Worm (Caenorhabditis elegans): ENCODE measurements around the gene str-256.

Gene str-256

DNA sequence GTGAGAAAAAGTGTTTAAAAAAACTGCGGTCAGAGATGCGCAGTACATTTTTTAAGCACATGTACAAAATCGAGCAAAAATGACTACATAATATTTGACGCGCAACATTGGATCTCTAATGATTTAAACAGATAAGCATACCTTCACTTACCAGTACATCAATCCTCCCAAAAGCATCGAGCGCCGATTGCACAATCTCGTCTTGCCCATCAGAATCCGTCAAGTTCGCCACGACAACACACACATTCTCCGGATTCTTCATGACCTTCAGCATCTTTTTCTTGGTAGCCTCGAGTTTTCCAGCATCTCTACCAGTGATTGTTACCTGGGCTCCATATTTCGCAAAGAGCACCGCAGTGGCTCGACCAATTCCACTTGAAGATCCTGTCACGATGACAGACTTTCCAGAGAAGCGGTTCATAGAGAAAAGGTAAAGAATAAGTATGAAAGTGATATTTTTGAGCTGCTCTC is 1.7 kb upstream of the str-256 start, which contains the start of gene T01G6.10:
Gene T01G6.10 (minus strand): TSS at position 421 of the 471 bp plus-strand sequence.
- no peak for TF ChIP-seq efl-1 (optimal IDR thresholded peaks at IDR 0.05)
- no peak for TF ChIP-seq efl-1 (GFP tag; optimal IDR thresholded peaks at IDR 0.05 in 1 of 2)
- no peak for TF ChIP-seq vab-15 (tag; optimal IDR thresholded peaks at IDR 0.05)
- TF ChIP-seq zag-1 (tag; optimal IDR thresholded peaks at IDR 0.05) = no peak
- no peak for TF ChIP-seq lin-14 (GFP tag; optimal IDR thresholded peaks at IDR 0.05)
- TF ChIP-seq tbx-2 (tag; optimal IDR thresholded peaks at IDR 0.05) = no peak
- no peak for TF ChIP-seq lin-35 (GFP tag; optimal IDR thresholded peaks at IDR 0.05)
- no peak for TF ChIP-seq snpc-4 (tag; optimal IDR thresholded peaks at IDR 0.05)
- TF ChIP-seq nhr-20 (tag; optimal IDR thresholded peaks at IDR 0.05) = no peak
- no peak for TF ChIP-seq dpl-1 (GFP tag; optimal IDR thresholded peaks at IDR 0.05)
- no peak for TF ChIP-seq F16B12.6 (tag; optimal IDR thresholded peaks at IDR 0.05)
- no peak for TF ChIP-seq sox-4 (tag; optimal IDR thresholded peaks at IDR 0.05)
- no peak for TF ChIP-seq elt-2 (tag; optimal IDR thresholded peaks at IDR 0.05)
- no peak for TF ChIP-seq nhr-84 (tag; optimal IDR thresholded peaks at IDR 0.05)
- TF ChIP-seq nhr-47 (tag; optimal IDR thresholded peaks at IDR 0.05) = no peak
- no peak for TF ChIP-seq alr-1 (tag; optimal IDR thresholded peaks at IDR 0.05; ENCODE audit: borderline replicate concordance)

DNA sequence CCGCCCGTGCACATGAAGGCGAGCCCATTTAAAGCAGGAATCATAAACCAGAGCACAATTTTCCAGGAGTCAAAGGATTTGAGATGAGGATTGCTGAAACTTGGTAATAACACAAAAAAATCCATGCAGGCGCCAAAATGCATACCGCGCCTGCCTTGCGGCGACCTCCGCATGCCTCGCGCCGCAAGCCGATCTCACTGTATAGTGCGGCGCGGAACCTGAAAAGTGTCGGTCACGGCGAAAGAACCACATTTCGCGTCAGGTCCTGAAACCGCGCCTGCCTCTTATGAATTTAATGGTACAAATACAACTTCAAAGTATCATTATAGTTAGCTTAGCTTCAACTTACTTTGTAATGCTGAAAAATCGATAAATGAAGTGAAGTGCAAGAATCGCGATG is 595 bp downstream of the str-256 start:
- TF ChIP-seq unc-30 (tag; optimal IDR thresholded peaks at IDR 0.05) = no peak
- no peak for TF ChIP-seq ama-1 (optimal IDR thresholded peaks at IDR 0.05)
- no peak for TF ChIP-seq grh-1 (GFP tag; IDR thresholded peaks at IDR 0.05)
- no peak for TF ChIP-seq ces-1 (GFP tag; optimal IDR thresholded peaks at IDR 0.05)
- TF ChIP-seq lin-14 (GFP tag; optimal IDR thresholded peaks at IDR 0.05) = no peak
- no peak for TF ChIP-seq zag-1 (tag; optimal IDR thresholded peaks at IDR 0.05)
- TF ChIP-seq mdl-1 (tag; optimal IDR thresholded peaks at IDR 0.05) = no peak
- no peak for TF ChIP-seq nhr-71 (tag; optimal IDR thresholded peaks at IDR 0.05)
- TF ChIP-seq hpl-2 (GFP tag; optimal IDR thresholded peaks at IDR 0.05) = no peak

DNA sequence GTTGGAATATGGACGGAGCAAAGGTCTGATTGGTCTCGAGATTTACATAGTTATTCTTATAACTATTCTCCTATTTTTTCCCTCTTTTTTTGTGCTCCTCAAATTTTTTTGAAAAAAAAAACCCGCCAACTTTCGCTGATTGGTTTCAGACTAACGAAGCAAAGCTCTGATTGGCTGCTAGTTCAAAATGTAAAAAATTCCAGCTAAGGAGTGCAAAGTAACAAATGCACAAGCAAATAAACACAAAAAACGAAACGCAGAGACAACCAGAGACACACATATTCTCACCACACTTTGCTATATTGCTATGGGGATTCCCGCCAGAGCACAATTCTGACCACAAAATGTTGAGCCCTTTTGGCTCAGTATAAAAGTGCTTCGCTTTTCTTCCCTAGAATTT is 3.7 kb downstream of the str-256 start, which contains the start of gene T01G6.1:
Gene T01G6.1 (plus strand): TSS at position 301 of the 400 bp plus-strand sequence.
- TF ChIP-seq ces-1 (GFP tag; optimal IDR thresholded peaks at IDR 0.05) = no peak

DNA sequence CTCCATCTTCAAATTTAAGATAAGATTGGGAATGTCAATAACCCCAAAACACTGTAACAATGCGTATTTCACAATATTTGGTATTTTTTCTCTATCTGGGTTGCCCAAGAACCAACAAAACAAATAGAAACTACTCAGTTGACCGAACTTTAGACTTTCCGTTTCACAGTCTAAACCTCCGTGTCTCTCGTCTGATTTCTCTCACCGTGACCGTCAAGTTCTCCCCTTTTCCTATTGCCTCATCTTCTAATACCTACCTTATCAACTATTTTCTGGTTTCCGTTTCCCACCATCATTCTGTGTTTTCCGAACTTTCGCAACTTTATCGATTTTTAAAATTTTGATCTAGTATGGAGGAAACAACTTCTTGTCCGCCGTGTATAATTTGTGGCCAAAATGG is 6.8 kb downstream of the str-256 start, which contains the start of gene nhr-131:
Gene nhr-131 (plus strand): TSS at position 87 of the 400 bp plus-strand sequence.
- TF ChIP-seq mdl-1 (tag; optimal IDR thresholded peaks at IDR 0.05) (peak in 1 of 2 experiments; percentile 30), hpl-2 (GFP tag; optimal IDR thresholded peaks at IDR 0.05) (no peak), nhr-11 (tag; optimal IDR thresholded peaks at IDR 0.05) (no peak), isw-1 (GFP tag; IDR thresholded peaks at IDR 0.05) (no peak), ztf-4 (tag; optimal IDR thresholded peaks at IDR 0.05) (no peak), nhr-85 (tag) (peak; percentile 18), mab-9 (GFP tag; IDR thresholded peaks at IDR 0.05) (no peak), sox-4 (tag; optimal IDR thresholded peaks at IDR 0.05) (no peak), dsc-1 (tag; optimal IDR thresholded peaks at IDR 0.05) (no peak), C16A3.4 (tag; optimal IDR thresholded peaks at IDR 0.05) (no peak), elt-2 (tag; optimal IDR thresholded peaks at IDR 0.05) (peak; percentile 34), snpc-4 (tag; optimal IDR thresholded peaks at IDR 0.05) (no peak), unc-98 (GFP tag; IDR thresholded peaks at IDR 0.05) (no peak), hlh-17 (GFP tag; optimal IDR thresholded peaks at IDR 0.05; ENCODE audit: borderline replicate concordance) (no peak), swsn-7 (tag; optimal IDR thresholded peaks at IDR 0.05) (no peak), nhr-71 (tag; optimal IDR thresholded peaks at IDR 0.05) (peak; percentile 29), lin-39 (tag; optimal IDR thresholded peaks at IDR 0.05) (no peak), nhr-90 (tag; optimal IDR thresholded peaks at IDR 0.05; ENCODE audit: poor library complexity) (peak; percentile 45), fkh-8 (tag; optimal IDR thresholded peaks at IDR 0.05) (no peak), nhr-28 (tag; optimal IDR thresholded peaks at IDR 0.05) (no peak), ceh-90 (tag; optimal IDR thresholded peaks at IDR 0.05) (no peak), fos-1 (tag; optimal IDR thresholded peaks at IDR 0.05) (no peak), C04F5.9 (tag; optimal IDR thresholded peaks at IDR 0.05) (no peak), grh-1 (GFP tag; IDR thresholded peaks at IDR 0.05) (no peak), lin-35 (GFP tag; optimal IDR thresholded peaks at IDR 0.05) (peak in 1 of 2 experiments; percentile 60), nhr-84 (tag; optimal IDR thresholded peaks at IDR 0.05) (no peak), nhr-77 (tag; optimal IDR thresholded peaks at IDR 0.05) (peak; percentile 5), ces-1 (GFP tag; optimal IDR thresholded peaks at IDR 0.05) (no peak), Y116A8C.19 (tag; optimal IDR thresholded peaks at IDR 0.05; ENCODE audit: borderline replicate concordance) (no peak), blmp-1 (tag; optimal IDR thresholded peaks at IDR 0.05) (peak; percentile 51), C34B4.2 (tag; optimal IDR thresholded peaks at IDR 0.05) (no peak), nhr-237 (tag; optimal IDR thresholded peaks at IDR 0.05) (no peak), mef-2 (tag; optimal IDR thresholded peaks at IDR 0.05) (no peak), lin-13 (GFP tag; optimal IDR thresholded peaks at IDR 0.05) (no peak)

All from whole organism, L1 larva.